Worm (Caenorhabditis elegans) whole organism, L1 larva: Measurements from ENCODE around the gene gmeb-1.

ENCODE experiments used
- C16A3.4 ChIP-seq: fragments of 150-350 bp; optimal IDR thresholded peaks from 2 replicates; lab custom pipeline; 2014; ENCODE audit warnings: missing biosample characterization, missing genetic modification characterization
- C34B4.2 ChIP-seq: sonication (generic microtip); optimal IDR thresholded peaks from 2 replicates; lab custom pipeline; 2017; ENCODE audit warnings: mild to moderate bottlenecking, missing genetic modification characterization, missing compliant biosample characterization
- Y116A8C.19 ChIP-seq: sonication (generic microtip); optimal IDR thresholded peaks from 2 replicates; lab custom pipeline; 2016; ENCODE audit warnings: missing compliant biosample characterization, missing genetic modification characterization, borderline replicate concordance
- aha-1 ChIP-seq: fragments of 150-350 bp; optimal IDR thresholded peaks from 2 replicates; lab custom pipeline; 2014; ENCODE audit warnings: missing biosample characterization, missing genetic modification characterization
- ama-1 ChIP-seq: fragments of 150-350 bp; optimal IDR thresholded peaks from 2 replicates; lab custom pipeline; 2014
- ceh-63 ChIP-seq: fragments of 200-800 bp; sonication (Bioruptor generic); optimal IDR thresholded peaks from 2 replicates; lab custom pipeline; 2018; ENCODE audit warnings: mild to moderate bottlenecking, missing genetic modification characterization, missing compliant biosample characterization
- ceh-82 ChIP-seq, 3 experiments: fragments of 150-350 bp in 1 of 3; sonication (generic microtip) in 2 of 3; optimal IDR thresholded peaks; 2 replicates each; lab custom pipeline; 2014 to 2017; ENCODE audit warnings: missing biosample characterization in 3 of 3, missing genetic modification characterization in 3 of 3
- ceh-88 ChIP-seq: fragments of 200-800 bp; sonication (Bioruptor generic); IDR thresholded peaks from 2 replicates; pipeline ENCODE4 v1.3.6; 2022; ENCODE audit warnings: missing genetic modification characterization, missing compliant biosample characterization
- dsc-1 ChIP-seq: sonication (generic microtip); optimal IDR thresholded peaks from 2 replicates; lab custom pipeline; 2016; ENCODE audit warnings: mild to moderate bottlenecking, missing genetic modification characterization, missing compliant biosample characterization
- efl-1 ChIP-seq, 4 experiments: fragments of 150-350 bp; optimal IDR thresholded peaks in 3 of 4; peaks in 1 of 4; 1 replicate in 1 of 4; 2 replicates in 3 of 4; lab custom pipeline; 2014; ENCODE audit warnings: missing biosample characterization in 2 of 4, missing genetic modification characterization in 2 of 4, missing genetic modification reagents in 2 of 4
- egl-13 ChIP-seq: sonication (generic microtip); optimal IDR thresholded peaks from 2 replicates; lab custom pipeline; 2016; ENCODE audit warnings: missing genotype, missing genetic modification reagents, missing genetic modification characterization, missing compliant biosample characterization
- egl-27 ChIP-seq, 2 experiments: fragments of 150-350 bp in 1 of 2; sonication (generic microtip); optimal IDR thresholded peaks; 3 replicates each; lab custom pipeline; 2017 to 2018; ENCODE audit warnings: missing biosample characterization in 2 of 2, missing genetic modification characterization in 2 of 2, missing genetic modification reagents in 2 of 2
- elt-2 ChIP-seq: sonication (generic microtip); optimal IDR thresholded peaks from 2 replicates; lab custom pipeline; 2016; ENCODE audit warnings: missing genetic modification characterization, mild to moderate bottlenecking, inconsistent platforms, missing compliant biosample characterization, missing genetic modification reagents
- elt-3 ChIP-seq, 6 experiments: fragments of 150-350 bp in 1 of 6; sonication (generic microtip); optimal IDR thresholded peaks; 2 replicates each; lab custom pipeline; 2017 to 2018; ENCODE audit warnings: missing biosample characterization in 6 of 6, missing genetic modification characterization in 6 of 6, inconsistent platforms in 1 of 6
- ets-5 ChIP-seq: fragments of 200-800 bp; sonication (Bioruptor generic); IDR thresholded peaks from 2 replicates; pipeline ENCODE4 v1.3.6; 2022; ENCODE audit warnings: missing genetic modification characterization, missing compliant biosample characterization
- fkh-4 ChIP-seq: sonication (generic microtip); optimal IDR thresholded peaks from 2 replicates; lab custom pipeline; 2016; ENCODE audit warnings: missing compliant biosample characterization, missing genetic modification characterization, borderline replicate concordance
- fos-1 ChIP-seq: fragments of 150-350 bp; optimal IDR thresholded peaks from 2 replicates; lab custom pipeline; 2014; ENCODE audit warnings: missing biosample characterization, missing genetic modification characterization
- hlh-17 ChIP-seq: fragments of 200-800 bp; sonication (Bioruptor generic); optimal IDR thresholded peaks from 2 replicates; lab custom pipeline; 2018; ENCODE audit warnings: missing genetic modification characterization, mild to moderate bottlenecking, missing compliant biosample characterization, moderate library complexity, borderline replicate concordance
- hlh-4 ChIP-seq: sonication (generic microtip); optimal IDR thresholded peaks from 2 replicates; lab custom pipeline; 2016; ENCODE audit warnings: mild to moderate bottlenecking, missing genetic modification characterization, missing compliant biosample characterization
- isw-1 ChIP-seq: fragments of 200-800 bp; sonication (Bioruptor generic); IDR thresholded peaks from 2 replicates; pipeline ENCODE4 v1.3.6; 2022; ENCODE audit warnings: missing genetic modification characterization, missing compliant biosample characterization
- jun-1 ChIP-seq: fragments of 150-350 bp; optimal IDR thresholded peaks from 2 replicates; lab custom pipeline; 2014; ENCODE audit warnings: missing biosample characterization, missing genetic modification reagents, missing genetic modification characterization
- lin-13 ChIP-seq: fragments of 150-350 bp; optimal IDR thresholded peaks from 2 replicates; lab custom pipeline; 2014; ENCODE audit warnings: missing biosample characterization, missing genetic modification reagents, missing genetic modification characterization
- lin-14 ChIP-seq: fragments of 200-800 bp; sonication (Bioruptor generic); optimal IDR thresholded peaks from 2 replicates; lab custom pipeline; 2018; ENCODE audit warnings: mild to moderate bottlenecking, missing genetic modification characterization, moderate library complexity, missing compliant biosample characterization
- lin-39 ChIP-seq: fragments of 150-350 bp; optimal IDR thresholded peaks from 2 replicates; lab custom pipeline; 2014; ENCODE audit warnings: missing biosample characterization, missing genetic modification reagents, missing genetic modification characterization
- mep-1 ChIP-seq: fragments of 150-350 bp; optimal IDR thresholded peaks from 2 replicates; lab custom pipeline; 2014; ENCODE audit warnings: missing biosample characterization, missing genetic modification characterization
- nhr-19 ChIP-seq: fragments of 200-800 bp; sonication (Bioruptor generic); conservative IDR thresholded peaks from 2 replicates; pipeline ENCODE4 v1.3.6; 2022; ENCODE audit warnings: missing genetic modification characterization, missing compliant biosample characterization
- nhr-20 ChIP-seq: sonication (generic microtip); optimal IDR thresholded peaks from 2 replicates; lab custom pipeline; 2016; ENCODE audit warnings: mild to moderate bottlenecking, missing genetic modification characterization, missing compliant biosample characterization
- nhr-28 ChIP-seq: fragments of 150-350 bp; optimal IDR thresholded peaks from 2 replicates; lab custom pipeline; 2014; ENCODE audit warnings: missing biosample characterization, missing genetic modification characterization
- nhr-47 ChIP-seq: sonication (generic microtip); optimal IDR thresholded peaks from 2 replicates; lab custom pipeline; 2016; ENCODE audit warnings: mild to moderate bottlenecking, missing genetic modification characterization, moderate library complexity, missing compliant biosample characterization
- nhr-76 ChIP-seq: sonication (generic microtip); optimal IDR thresholded peaks from 2 replicates; lab custom pipeline; 2017; ENCODE audit warnings: missing biosample characterization, missing genetic modification characterization
- nhr-77 ChIP-seq: fragments of 150-350 bp; optimal IDR thresholded peaks from 2 replicates; lab custom pipeline; 2014; ENCODE audit warnings: missing biosample characterization, missing genetic modification characterization
- nhr-84 ChIP-seq: sonication (generic microtip); optimal IDR thresholded peaks from 2 replicates; lab custom pipeline; 2017; ENCODE audit warnings: missing biosample characterization, missing genetic modification characterization
- nhr-90 ChIP-seq: sonication (generic microtip); optimal IDR thresholded peaks from 2 replicates; lab custom pipeline; 2016; ENCODE audit warnings: mild to moderate bottlenecking, missing genetic modification characterization, missing compliant biosample characterization; ENCODE audit not compliant: poor library complexity
- pag-3 ChIP-seq: sonication (generic microtip); optimal IDR thresholded peaks from 2 replicates; lab custom pipeline; 2017; ENCODE audit warnings: missing genetic modification characterization, mild to moderate bottlenecking, missing compliant biosample characterization, antibody characterized with exemption, borderline replicate concordance; ENCODE audit not compliant: insufficient read depth
- pax-3 ChIP-seq: fragments of 200-800 bp; sonication (Bioruptor generic); optimal IDR thresholded peaks from 2 replicates; lab custom pipeline; 2018; ENCODE audit warnings: mild to moderate bottlenecking, missing genetic modification characterization, moderate library complexity, missing compliant biosample characterization
- pqm-1 ChIP-seq: sonication (generic microtip); optimal IDR thresholded peaks from 3 replicates; lab custom pipeline; 2017; ENCODE audit warnings: missing biosample characterization, missing genetic modification characterization
- snpc-4 ChIP-seq: fragments of 150-350 bp; optimal IDR thresholded peaks from 2 replicates; lab custom pipeline; 2014; ENCODE audit warnings: missing biosample characterization, missing genetic modification characterization
- sptf-1 ChIP-seq: fragments of 150-350 bp; optimal IDR thresholded peaks from 2 replicates; lab custom pipeline; 2014; ENCODE audit warnings: missing biosample characterization, missing genetic modification characterization
- swsn-7 ChIP-seq: sonication (generic microtip); optimal IDR thresholded peaks from 2 replicates; lab custom pipeline; 2016; ENCODE audit warnings: missing genetic modification characterization, missing compliant biosample characterization
- tbx-2 ChIP-seq: sonication (generic microtip); optimal IDR thresholded peaks from 2 replicates; lab custom pipeline; 2016; ENCODE audit warnings: missing genetic modification characterization, missing compliant biosample characterization
- unc-130 ChIP-seq: fragments of 150-350 bp; optimal IDR thresholded peaks from 2 replicates; lab custom pipeline; 2017; ENCODE audit warnings: missing biosample characterization, missing genetic modification characterization, inconsistent platforms
- unc-30 ChIP-seq: sonication (generic microtip); optimal IDR thresholded peaks from 2 replicates; lab custom pipeline; 2017; ENCODE audit warnings: missing biosample characterization, missing genetic modification characterization
- unc-62 ChIP-seq: fragments of 150-350 bp; optimal IDR thresholded peaks from 2 replicates; lab custom pipeline; 2014; ENCODE audit warnings: missing biosample characterization, missing genetic modification reagents, missing genetic modification characterization
- unc-98 ChIP-seq: fragments of 200-800 bp; sonication (Bioruptor generic); IDR thresholded peaks from 2 replicates; pipeline ENCODE4 v1.3.6; 2022; ENCODE audit warnings: missing genetic modification characterization, missing compliant biosample characterization
- xbp-1 ChIP-seq: sonication (generic microtip); optimal IDR thresholded peaks from 2 replicates; lab custom pipeline; 2016; ENCODE audit warnings: missing genetic modification characterization, missing compliant biosample characterization
- zag-1 ChIP-seq: fragments of 150-350 bp; optimal IDR thresholded peaks from 2 replicates; lab custom pipeline; 2014; ENCODE audit warnings: missing biosample characterization, missing genetic modification characterization
- zip-4 ChIP-seq: fragments of 200-800 bp; sonication (Bioruptor generic); optimal IDR thresholded peaks from 2 replicates; lab custom pipeline; 2018; ENCODE audit warnings: mild to moderate bottlenecking, missing genetic modification characterization, moderate library complexity, missing compliant biosample characterization
- ztf-11 ChIP-seq, 2 experiments: sonication (generic microtip); optimal IDR thresholded peaks; 2 replicates each; lab custom pipeline; 2016 to 2017; ENCODE audit warnings: missing genetic modification characterization in 2 of 2, missing biosample characterization in 1 of 2, missing compliant biosample characterization in 1 of 2
- ztf-4 ChIP-seq: fragments of 150-350 bp; optimal IDR thresholded peaks from 2 replicates; lab custom pipeline; 2014; ENCODE audit warnings: missing biosample characterization, missing genetic modification characterization

The gmeb-1 gene

ce11 chrII:12685-13084 is 6.7 kb upstream of the gmeb-1 start, which contains the start of gene best-3:
Gene best-3 (plus strand): TSS chrII:12985.
- TF ChIP-seq nhr-28 = no peak
- TF ChIP-seq nhr-84 (tag; lab: Kevin White, UChicago) = no peak
- no peak for TF ChIP-seq zip-4 (GFP tag; lab: Kevin White, UChicago)
- no peak for TF ChIP-seq dsc-1 (tag; lab: Kevin White, UChicago)
- no peak for TF ChIP-seq hlh-17 (GFP tag; lab: Kevin White, UChicago)
- TF ChIP-seq nhr-90 (tag; lab: Kevin White, UChicago) = no peak
- TF ChIP-seq lin-13 = no peak
- TF ChIP-seq nhr-20 (tag; lab: Kevin White, UChicago) = no peak
- TF ChIP-seq unc-30 (tag; lab: Kevin White, UChicago) = no peak
- no peak for TF ChIP-seq ceh-88
- no peak for TF ChIP-seq lin-14 (GFP tag; lab: Kevin White, UChicago)
- TF ChIP-seq egl-27 (tag; optimal IDR thresholded peaks at IDR 0.05; lab: Kevin White, UChicago) = no peak

DNA sequence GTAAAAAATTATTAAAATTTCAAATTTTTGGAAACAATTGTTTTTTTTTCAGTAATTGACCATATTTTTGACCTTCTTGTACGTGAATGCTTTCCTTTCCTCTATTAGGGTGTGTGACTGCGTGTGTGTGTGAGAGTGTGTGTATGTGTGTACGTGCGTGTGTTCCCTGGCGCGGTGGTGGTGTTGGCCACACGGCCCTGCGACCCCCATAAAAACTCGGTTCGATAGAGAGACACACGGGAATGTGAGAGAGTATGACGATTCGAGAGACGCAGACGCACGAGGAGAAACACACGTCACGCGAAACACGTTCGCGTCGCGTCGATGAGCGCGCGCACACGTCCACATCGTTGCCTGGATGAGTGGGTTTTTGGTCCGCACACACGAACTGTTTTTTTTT is 551 bp upstream of the gmeb-1 start:
- TF ChIP-seq swsn-7 (tag; lab: Kevin White, UChicago) (peak; percentile 73), elt-3 (tag; optimal IDR thresholded peaks at IDR 0.05; lab: Kevin White, UChicago) (peak in 2 of 6 experiments; percentile 43 to 45), nhr-28 (no peak), C16A3.4 (tag; lab: Kevin White, UChicago) (peak; percentile 52), mep-1 (tag; lab: Kevin White, UChicago) (peak; percentile 76), nhr-47 (tag; lab: Kevin White, UChicago) (peak; percentile 75), unc-98 (GFP tag; lab: Robert Waterston, UW) (no peak), lin-39 (tag; lab: Kevin White, UChicago) (no peak), sptf-1 (tag; lab: Kevin White, UChicago) (no peak), ztf-11 (tag; optimal IDR thresholded peaks at IDR 0.05; lab: Kevin White, UChicago) (peak in 1 of 2 experiments; percentile 41), egl-13 (tag; lab: Kevin White, UChicago) (peak; percentile 7), C34B4.2 (no peak), pax-3 (no peak), pqm-1 (tag; lab: Kevin White, UChicago) (no peak), zag-1 (tag; lab: Kevin White, UChicago) (no peak), aha-1 (tag; lab: Kevin White, UChicago) (no peak), tbx-2 (tag; lab: Kevin White, UChicago) (peak; percentile 68), ceh-63 (GFP tag; lab: Kevin White, UChicago) (no peak), snpc-4 (tag; lab: Kevin White, UChicago) (peak; percentile 30), pag-3 (tag; lab: Kevin White, UChicago) (no peak), lin-14 (GFP tag; lab: Kevin White, UChicago) (peak; percentile 98), efl-1 (optimal IDR thresholded peaks at IDR 0.05; lab: Kevin White, UChicago) (peak; percentile 65 to 68), efl-1 (GFP tag; optimal IDR thresholded peaks at IDR 0.05 in 1 of 2; lab: Kevin White, UChicago) (peak; percentile 56 to 92), ets-5 (GFP tag; lab: Robert Waterston, UW) (no peak), fos-1 (tag; lab: Kevin White, UChicago) (peak; percentile 17), jun-1 (tag; lab: Kevin White, UChicago) (peak; percentile 61), hlh-17 (GFP tag; lab: Kevin White, UChicago) (no peak), ceh-82 (tag; optimal IDR thresholded peaks at IDR 0.05; lab: Kevin White, UChicago) (peak in 2 of 3 experiments; percentile 52 to 65), elt-2 (no peak), unc-130 (no peak), Y116A8C.19 (tag; lab: Kevin White, UChicago) (no peak), unc-30 (tag; lab: Kevin White, UChicago) (no peak), nhr-77 (tag; lab: Kevin White, UChicago) (peak; percentile 22), hlh-4 (no peak), ceh-88 (no peak; the same call in 1 of the 2 replicates), isw-1 (GFP tag; lab: Robert Waterston, UW) (peak; percentile 51), ama-1 (no peak), dsc-1 (tag; lab: Kevin White, UChicago) (peak; percentile 54), nhr-19 (peak; percentile 33; the same call in 1 of the 2 replicates), nhr-76 (tag; lab: Kevin White, UChicago) (no peak), xbp-1 (peak; percentile 77), fkh-4 (tag; lab: Kevin White, UChicago) (no peak), unc-62 (GFP tag; lab: Kevin White, UChicago) (no peak), ztf-4 (tag; lab: Kevin White, UChicago) (no peak), nhr-90 (tag; lab: Kevin White, UChicago) (peak; percentile 65)
